Worm (Caenorhabditis elegans): ENCODE data around the gene slc-36.5.

DNA sequence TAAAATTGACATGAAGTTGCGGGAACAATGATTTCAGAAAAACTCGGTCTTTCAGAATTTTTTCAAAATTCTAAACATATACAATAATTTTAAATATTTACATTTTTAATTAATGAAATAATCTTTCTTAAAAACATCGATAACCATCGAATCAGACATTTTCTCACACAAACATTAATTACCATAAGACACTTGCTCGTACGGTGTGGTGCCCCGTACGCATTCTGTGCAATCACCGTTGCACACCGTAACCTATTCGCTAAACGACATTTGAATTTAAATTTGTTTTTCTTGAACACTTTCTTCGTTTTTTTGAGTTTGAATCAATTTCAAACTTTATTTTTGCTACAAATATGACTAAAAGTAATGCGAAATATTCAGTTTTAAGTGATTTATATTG lies 46.9 kb upstream of the slc-36.5 start:
- TF ChIP-seq dao-5 (tag; optimal IDR thresholded peaks at IDR 0.05) (no peak), him-1 (tag; optimal IDR thresholded peaks at IDR 0.05) (no peak)

Measured in whole organism, L4/young adult.